Worm (Caenorhabditis elegans) whole organism, mixed stage, embryonic: ENCODE data around the gene H12I13.1.

ENCODE experiments used
- ceh-43 ChIP-seq: fragments of 200-800 bp; sonication (Bioruptor generic); optimal IDR thresholded peaks from 2 replicates; lab custom pipeline; 2018; ENCODE audit warnings: mild to moderate bottlenecking, missing genetic modification characterization, moderate library complexity, missing compliant biosample characterization
- mep-1 ChIP-seq: fragments of 150-350 bp; optimal IDR thresholded peaks from 2 replicates; lab custom pipeline; 2017; ENCODE audit warnings: missing biosample characterization, missing genetic modification reagents, missing genetic modification characterization, inconsistent platforms
- nhr-76 ChIP-seq: sonication (generic microtip); optimal IDR thresholded peaks from 2 replicates; lab custom pipeline; 2017; ENCODE audit warnings: missing biosample characterization, missing genetic modification characterization
- sem-2 ChIP-seq: fragments of 200-800 bp; sonication (Bioruptor generic); optimal IDR thresholded peaks from 2 replicates; lab custom pipeline; 2018; ENCODE audit warnings: mild to moderate bottlenecking, missing genetic modification characterization, missing compliant biosample characterization
- snpc-4 ChIP-seq: fragments of 150-350 bp; optimal IDR thresholded peaks from 2 replicates; lab custom pipeline; 2014; ENCODE audit warnings: missing biosample characterization, missing genetic modification characterization
- unc-62 ChIP-seq: fragments of 150-350 bp; optimal IDR thresholded peaks from 2 replicates; lab custom pipeline; 2014; ENCODE audit warnings: missing biosample characterization, missing genetic modification reagents, missing genetic modification characterization

DNA sequence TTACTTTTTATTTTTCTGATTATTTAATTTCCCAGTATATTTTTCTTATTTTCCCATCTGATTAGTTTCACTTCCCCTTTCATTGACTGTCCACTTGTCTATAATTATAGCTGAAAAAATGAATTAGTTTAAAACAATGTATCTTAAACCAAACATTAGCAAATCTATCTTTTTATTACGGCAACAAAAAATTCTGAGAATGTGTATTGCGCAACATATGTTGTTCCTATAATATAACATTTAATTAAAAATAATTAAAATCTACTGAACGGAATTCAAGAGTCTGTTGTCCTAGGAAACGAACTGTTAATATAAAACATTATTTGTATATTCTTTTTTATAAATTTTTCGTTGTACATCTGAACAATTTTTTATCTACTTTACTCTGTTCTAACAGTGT is 43.0 kb upstream of the H12I13.1 start:
- TF ChIP-seq sem-2 (GFP tag; lab: Kevin White, UChicago) (no peak), mep-1 (tag; lab: Kevin White, UChicago) (no peak), unc-62 (no peak), nhr-76 (tag; lab: Kevin White, UChicago) (no peak), snpc-4 (no peak), ceh-43 (GFP tag; lab: Kevin White, UChicago) (no peak)
